Worm (Caenorhabditis elegans) whole organism, young adult: ENCODE measurements around the gene srw-77.
A peak's percentile ranks its signal among the peaks of the same experiment; 100 is the strongest.

ENCODE experiments used
- B0019.2 ChIP-seq: fragments of 200-800 bp; sonication (Bioruptor generic); conservative IDR thresholded peaks from 2 replicates; pipeline ENCODE4 v1.3.6; 2022; ENCODE audit warnings: missing genetic modification reagents, missing genetic modification characterization, missing compliant biosample characterization
- B0336.3 ChIP-seq: fragments of 200-800 bp; sonication (Bioruptor generic); IDR thresholded peaks from 2 replicates; pipeline ENCODE4 v1.3.6; 2022; ENCODE audit warnings: missing genetic modification characterization, missing compliant biosample characterization
- C17E4.6 ChIP-seq: fragments of 200-800 bp; sonication (Bioruptor generic); IDR thresholded peaks from 2 replicates; pipeline ENCODE4 v1.3.6; 2022; ENCODE audit warnings: missing genetic modification reagents, missing genetic modification characterization, missing compliant biosample characterization
- D2030.7 ChIP-seq: fragments of 200-800 bp; sonication (Bioruptor generic); IDR thresholded peaks from 2 replicates; pipeline ENCODE4 v1.3.6; 2022; ENCODE audit warnings: missing genetic modification reagents, missing genetic modification characterization, missing compliant biosample characterization
- F33H1.4 ChIP-seq: fragments of 200-800 bp; sonication (Bioruptor generic); IDR thresholded peaks from 2 replicates; pipeline ENCODE4 v1.3.6; 2022; ENCODE audit warnings: missing genetic modification reagents, missing genetic modification characterization, missing compliant biosample characterization
- F49E8.2 ChIP-seq: sonication (generic microtip); optimal IDR thresholded peaks from 3 replicates; lab custom pipeline; 2017; ENCODE audit warnings: missing genetic modification characterization, mild to moderate bottlenecking, missing compliant biosample characterization, antibody characterized with exemption, moderate library complexity; ENCODE audit not compliant: insufficient read depth
- F52B5.7 ChIP-seq: sonication (generic microtip); optimal IDR thresholded peaks from 2 replicates; lab custom pipeline; 2016; ENCODE audit warnings: mild to moderate bottlenecking, missing genetic modification characterization, missing compliant biosample characterization
- K11D2.4 ChIP-seq: fragments of 200-800 bp; sonication (Bioruptor generic); IDR thresholded peaks from 2 replicates; pipeline ENCODE4 v1.3.6; 2022; ENCODE audit warnings: missing genetic modification reagents, missing genetic modification characterization, missing compliant biosample characterization
- K12H6.12 ChIP-seq: fragments of 200-800 bp; sonication (Bioruptor generic); optimal IDR thresholded peaks from 2 replicates; lab custom pipeline; 2018; ENCODE audit warnings: mild to moderate bottlenecking, missing genetic modification characterization, missing compliant biosample characterization
- T07F8.4 ChIP-seq: sonication (generic microtip); optimal IDR thresholded peaks from 2 replicates; lab custom pipeline; 2016; ENCODE audit warnings: mild to moderate bottlenecking, missing genetic modification characterization, moderate library complexity, missing compliant biosample characterization
- Y53G8AR.9 ChIP-seq: fragments of 200-800 bp; sonication (Bioruptor generic); conservative IDR thresholded peaks from 2 replicates; pipeline ENCODE4 v1.3.6; 2022; ENCODE audit warnings: missing genetic modification reagents, missing genetic modification characterization, missing compliant biosample characterization
- ama-1 ChIP-seq, 3 experiments: fragments of 150-350 bp in 1 of 3; sonication (generic microtip) in 2 of 3; optimal IDR thresholded peaks; 2 replicates each; lab custom pipeline; 2014 to 2018; ENCODE audit warnings: missing biosample characterization in 2 of 3, missing genetic modification characterization in 2 of 3, missing genetic modification reagents in 2 of 3
- aptf-3 ChIP-seq: fragments of 200-800 bp; sonication (Bioruptor generic); IDR thresholded peaks from 2 replicates; pipeline ENCODE4 v1.3.6; 2022; ENCODE audit warnings: missing genetic modification characterization, missing compliant biosample characterization
- atf-7 ChIP-seq: sonication (generic microtip); optimal IDR thresholded peaks from 2 replicates; lab custom pipeline; 2017; ENCODE audit warnings: mild to moderate bottlenecking, missing genetic modification characterization, missing compliant biosample characterization
- attf-5 ChIP-seq: fragments of 200-800 bp; sonication (Bioruptor generic); optimal IDR thresholded peaks from 2 replicates; lab custom pipeline; 2018; ENCODE audit warnings: mild to moderate bottlenecking, missing genetic modification characterization, missing compliant biosample characterization
- cebp-1 ChIP-seq, 2 experiments: fragments of 200-800 bp in 1 of 2; sonication (Bioruptor generic) in 1 of 2; sonication (generic microtip) in 1 of 2; IDR thresholded peaks in 1 of 2; optimal IDR thresholded peaks in 1 of 2; 2 replicates each; pipeline versions ENCODE4 v1.3.6 to Lab custom; 2017 to 2022; ENCODE audit warnings: missing compliant biosample characterization in 2 of 2, missing genetic modification characterization in 2 of 2, mild to moderate bottlenecking in 1 of 2, missing genetic modification reagents in 1 of 2, moderate library complexity in 1 of 2
- dpff-1 ChIP-seq: sonication (generic microtip); optimal IDR thresholded peaks from 2 replicates; lab custom pipeline; 2017; ENCODE audit warnings: mild to moderate bottlenecking, missing genetic modification characterization, missing compliant biosample characterization
- efl-1 ChIP-seq: fragments of 150-350 bp; optimal IDR thresholded peaks from 2 replicates; lab custom pipeline; 2014; ENCODE audit warnings: missing biosample characterization, missing genetic modification reagents, missing genetic modification characterization
- egl-18 ChIP-seq: fragments of 200-800 bp; sonication (Bioruptor generic); IDR thresholded peaks from 2 replicates; pipeline ENCODE4 v1.3.6; 2022; ENCODE audit warnings: missing genetic modification reagents, missing genetic modification characterization, missing compliant biosample characterization
- fkh-3 ChIP-seq: sonication (generic microtip); optimal IDR thresholded peaks from 2 replicates; lab custom pipeline; 2016; ENCODE audit warnings: mild to moderate bottlenecking, missing genetic modification characterization, missing compliant biosample characterization
- let-607 ChIP-seq, 2 experiments: fragments of 200-800 bp in 1 of 2; sonication (Bioruptor generic) in 1 of 2; sonication (generic microtip) in 1 of 2; optimal IDR thresholded peaks; 2 replicates each; lab custom pipeline; 2016 to 2018; ENCODE audit warnings: mild to moderate bottlenecking in 2 of 2, missing compliant biosample characterization in 2 of 2, missing genetic modification characterization in 2 of 2, moderate library complexity in 2 of 2, missing genotype in 1 of 2
- lin-26 ChIP-seq: fragments of 200-800 bp; sonication (Bioruptor generic); IDR thresholded peaks from 2 replicates; pipeline ENCODE4 v1.3.6; 2022; ENCODE audit warnings: missing genetic modification reagents, missing genetic modification characterization, missing compliant biosample characterization
- lin-35 ChIP-seq, 3 experiments: fragments of 150-350 bp in 2 of 3; sonication (generic microtip) in 1 of 3; optimal IDR thresholded peaks; 2 replicates each; lab custom pipeline; 2014 to 2018; ENCODE audit warnings: missing biosample characterization in 3 of 3, missing genetic modification characterization in 3 of 3, missing genetic modification reagents in 3 of 3
- lin-54 ChIP-seq: fragments of 200-800 bp; sonication (Bioruptor generic); optimal IDR thresholded peaks from 2 replicates; lab custom pipeline; 2018; ENCODE audit warnings: mild to moderate bottlenecking, missing genetic modification characterization, missing compliant biosample characterization
- madf-10 ChIP-seq: sonication (generic microtip); optimal IDR thresholded peaks from 2 replicates; lab custom pipeline; 2016; ENCODE audit warnings: mild to moderate bottlenecking, missing genetic modification characterization, missing compliant biosample characterization
- mxl-1 ChIP-seq: sonication (generic microtip); optimal IDR thresholded peaks from 2 replicates; lab custom pipeline; 2016; ENCODE audit warnings: missing genetic modification characterization, missing compliant biosample characterization
- nfyb-1 ChIP-seq: fragments of 200-800 bp; sonication (Bioruptor generic); IDR thresholded peaks from 2 replicates; pipeline ENCODE4 v1.3.6; 2022; ENCODE audit warnings: missing genetic modification reagents, missing genetic modification characterization, missing compliant biosample characterization
- nhr-179 ChIP-seq: sonication (generic microtip); optimal IDR thresholded peaks from 2 replicates; lab custom pipeline; 2016; ENCODE audit warnings: mild to moderate bottlenecking, missing genetic modification characterization, missing compliant biosample characterization
- nhr-80 ChIP-seq: sonication (generic microtip); optimal IDR thresholded peaks from 2 replicates; lab custom pipeline; 2016; ENCODE audit warnings: missing genetic modification characterization, missing compliant biosample characterization
- pbrm-1 ChIP-seq: fragments of 200-800 bp; sonication (Bioruptor generic); IDR thresholded peaks from 2 replicates; pipeline ENCODE4 v1.3.6; 2022; ENCODE audit warnings: missing genetic modification reagents, missing genetic modification characterization, missing compliant biosample characterization
- repo-1 ChIP-seq: sonication (generic microtip); optimal IDR thresholded peaks from 2 replicates; lab custom pipeline; 2017; ENCODE audit warnings: mild to moderate bottlenecking, missing genetic modification characterization, missing compliant biosample characterization
- sdz-38 ChIP-seq: sonication (generic microtip); optimal IDR thresholded peaks from 2 replicates; lab custom pipeline; 2016; ENCODE audit warnings: missing genotype, missing genetic modification characterization, missing compliant biosample characterization
- sea-2 ChIP-seq: fragments of 200-800 bp; sonication (Bioruptor generic); IDR thresholded peaks from 2 replicates; pipeline ENCODE4 v1.3.6; 2022; ENCODE audit warnings: missing genetic modification characterization, missing compliant biosample characterization
- snpc-1.3 ChIP-seq: sonication (generic microtip); optimal IDR thresholded peaks from 2 replicates; lab custom pipeline; 2017; ENCODE audit warnings: missing genetic modification characterization, mild to moderate bottlenecking, missing compliant biosample characterization, antibody characterized with exemption, moderate library complexity, missing genotype, missing genetic modification reagents; ENCODE audit not compliant: insufficient read depth
- snpc-4 ChIP-seq, 5 experiments: fragments of 150-350 bp in 1 of 5; sonication (generic microtip) in 4 of 5; optimal IDR thresholded peaks; 2 replicates each; lab custom pipeline; 2014 to 2018; ENCODE audit warnings: missing genetic modification characterization in 5 of 5, missing biosample characterization in 3 of 5, antibody characterized with exemption in 2 of 5, mild to moderate bottlenecking in 2 of 5, missing compliant biosample characterization in 2 of 5, missing genotype in 2 of 5, moderate library complexity in 2 of 5, missing genetic modification reagents in 1 of 5
- somi-1 ChIP-seq: fragments of 200-800 bp; sonication (Bioruptor generic); optimal IDR thresholded peaks from 2 replicates; lab custom pipeline; 2018; ENCODE audit warnings: mild to moderate bottlenecking, missing genetic modification characterization, missing compliant biosample characterization
- sptf-2 ChIP-seq: fragments of 200-800 bp; sonication (Bioruptor generic); optimal IDR thresholded peaks from 2 replicates; lab custom pipeline; 2018; ENCODE audit warnings: mild to moderate bottlenecking, missing genetic modification characterization, missing compliant biosample characterization
- tbp1 ChIP-seq: fragments of 200-800 bp; sonication (Bioruptor generic); optimal IDR thresholded peaks from 2 replicates; lab custom pipeline; 2018; ENCODE audit warnings: mild to moderate bottlenecking, missing genetic modification characterization, missing compliant biosample characterization
- unc-62 ChIP-seq: fragments of 150-350 bp; optimal IDR thresholded peaks from 2 replicates; lab custom pipeline; 2014; ENCODE audit warnings: missing biosample characterization, missing genetic modification reagents, missing genetic modification characterization
- zfh-2 ChIP-seq: fragments of 200-800 bp; sonication (Bioruptor generic); conservative IDR thresholded peaks from 2 replicates; pipeline ENCODE4 v1.3.6; 2022; ENCODE audit warnings: missing genetic modification reagents, missing genetic modification characterization, missing compliant biosample characterization
- ztf-3 ChIP-seq: fragments of 200-800 bp; sonication (Bioruptor generic); optimal IDR thresholded peaks from 2 replicates; lab custom pipeline; 2018; ENCODE audit warnings: mild to moderate bottlenecking, missing genetic modification characterization, missing compliant biosample characterization

The srw-77 gene

ce11 chrV:16595140-16595791 lies 48.2 kb downstream of the srw-77 start, which contains the start of gene cpl-1:
cpl-1 (minus strand) TSS chrV:16595346.
- TF ChIP-seq madf-10 (tag; lab: Kevin White, UChicago) (peak; percentile 29), attf-5 (GFP tag; lab: Kevin White, UChicago) (peak; percentile 3), repo-1 (no peak), fkh-3 (no peak), unc-62 (GFP tag; lab: Kevin White, UChicago) (no peak), pbrm-1 (0 out of 2 replicates have a peak, but pooled peaks have one; percentile 30), lin-26 (GFP tag; lab: Robert Waterston, UW) (no peak), F33H1.4 (GFP tag; lab: Robert Waterston, UW) (no peak), Y53G8AR.9 (GFP tag; lab: Robert Waterston, UW) (0 out of 2 replicates have a peak, but pooled peaks have one; percentile 11), efl-1 (GFP tag; lab: Kevin White, UChicago) (no peak), ama-1 (optimal IDR thresholded peaks at IDR 0.05; lab: Kevin White, UChicago) (peak; percentile 63), ama-1 (GFP tag; optimal IDR thresholded peaks at IDR 0.05; lab: Kevin White, UChicago) (no peak), lin-35 (GFP tag; optimal IDR thresholded peaks at IDR 0.05; lab: Kevin White, UChicago) (no peak), K12H6.12 (tag; lab: Kevin White, UChicago) (peak; percentile 22), zfh-2 (GFP tag; lab: Robert Waterston, UW) (peak; percentile 69), atf-7 (tag; lab: Kevin White, UChicago) (no peak), snpc-4 (GFP tag; optimal IDR thresholded peaks at IDR 0.05; lab: Kevin White, UChicago) (no peak), snpc-4 (tag; optimal IDR thresholded peaks at IDR 0.05; lab: Kevin White, UChicago) (peak in 2 of 4 experiments; percentile 11 to 35), C17E4.6 (GFP tag; lab: Robert Waterston, UW) (no peak), nhr-80 (tag; lab: Kevin White, UChicago) (peak; percentile 74), tbp1 (GFP tag; lab: Kevin White, UChicago) (peak; percentile 28), somi-1 (GFP tag; lab: Kevin White, UChicago) (peak; percentile 33), aptf-3 (GFP tag; lab: Robert Waterston, UW) (no peak), snpc-1.3 (tag; lab: Kevin White, UChicago) (no peak), cebp-1 (GFP tag; IDR thresholded peaks at IDR 0.05; lab: Robert Waterston, UW) (no peak), cebp-1 (tag; optimal IDR thresholded peaks at IDR 0.05; lab: Kevin White, UChicago) (peak; percentile 32), F52B5.7 (tag; lab: Kevin White, UChicago) (peak; percentile 2), nhr-179 (tag; lab: Kevin White, UChicago) (no peak), sdz-38 (tag; lab: Kevin White, UChicago) (peak; percentile 47), egl-18 (GFP tag; lab: Robert Waterston, UW) (no peak), lin-54 (GFP tag; lab: Kevin White, UChicago) (peak; percentile 39), B0336.3 (GFP tag; lab: Robert Waterston, UW) (peak; percentile 42; the same call in 1 of the 2 replicates), nfyb-1 (GFP tag; lab: Robert Waterston, UW) (0 out of 2 replicates have a peak, but pooled peaks have one; percentile 36), sptf-2 (GFP tag; lab: Kevin White, UChicago) (no peak), let-607 (tag; optimal IDR thresholded peaks at IDR 0.05; lab: Kevin White, UChicago) (peak in 1 of 2 experiments; percentile 30), dpff-1 (no peak), mxl-1 (no peak), B0019.2 (GFP tag; lab: Robert Waterston, UW) (no peak)
- TF ChIP-seq, all 124 proteins: peak for 18

- TF ChIP-seq pbrm-1, result peak; percentile 25; the same call in 1 of the 2 replicates
- TF ChIP-seq T07F8.4, result no peak
- no peak for TF ChIP-seq D2030.7 (GFP tag; lab: Robert Waterston, UW)
- TF ChIP-seq ztf-3 (GFP tag; lab: Kevin White, UChicago), result no peak
- TF ChIP-seq nhr-80 (tag; lab: Kevin White, UChicago), result peak; percentile 20
- TF ChIP-seq F49E8.2 (tag; lab: Kevin White, UChicago), result no peak
- no peak for TF ChIP-seq sea-2 (GFP tag; lab: Robert Waterston, UW)
- TF ChIP-seq K11D2.4 (GFP tag; lab: Robert Waterston, UW), result 0 out of 2 replicates have a peak, but pooled peaks have one; percentile 8
- TF ChIP-seq let-607 (tag; optimal IDR thresholded peaks at IDR 0.05; lab: Kevin White, UChicago), result no peak
These were observed 48.9 kb downstream of the srw-77 start for ce11 chrV:16594514-16594913.
